Fruit fly (Drosophila melanogaster) whole organism, larva: ENCODE measurements around the gene CG9029.

Experiments used
- noc ChIP-seq: fragments of 200-800 bp; sonication (Bioruptor generic); optimal IDR thresholded peaks from 3 replicates; lab custom pipeline; 2019; ENCODE audit warnings: missing biosample characterization, mild to moderate bottlenecking, missing genetic modification characterization, moderate library complexity

Gene CG9029

dm6 chr2L:5885702-5886101 is at the start of gene CG9029:
Gene CG9029, plus strand, starts transcription at chr2L:5886002.
- TF ChIP-seq noc = no peak

dm6 chr2L:5856786-5857185 is 29.0 kb upstream of the CG9029 start:
- TF ChIP-seq noc = no peak

dm6 chr2L:5866791-5867190 is 19.0 kb upstream of the CG9029 start:
- TF ChIP-seq noc = no peak

- no peak for TF ChIP-seq noc
Measured at dm6 chr2L:5870838-5871702, 14.7 kb upstream of the CG9029 start.

- TF ChIP-seq noc = peak; percentile 49
Measured at dm6 chr2L:5876474-5877067, 9.2 kb upstream of the CG9029 start.

- peak; percentile 65 for TF ChIP-seq noc
Measured at dm6 chr2L:5879363-5879934, 6.4 kb upstream of the CG9029 start, which contains the start of gene rau. Gene rau, minus strand, starts transcription at chr2L:5879498.

- no peak for TF ChIP-seq noc
Measured at dm6 chr2L:5881181-5881580, 4.6 kb upstream of the CG9029 start.

- no peak for TF ChIP-seq noc
Measured at dm6 chr2L:5883441-5883840, 2.4 kb upstream of the CG9029 start, which contains the start of gene CG44574. Gene CG44574, plus strand, starts transcription at chr2L:5883741.

- TF ChIP-seq noc = no peak
Measured at dm6 chr2L:5884674-5885073, 1.1 kb upstream of the CG9029 start, which contains the start of the genes Sfp26Ac and CG43185. Gene Sfp26Ac, minus strand, starts transcription at chr2L:5884774. Gene CG43185, plus strand, starts transcription at chr2L:5884888.

dm6 chr2L:5886955-5887354 is 1.2 kb downstream of the CG9029 start:
- TF ChIP-seq noc = no peak

dm6 chr2L:5890556-5890955 is 4.8 kb downstream of the CG9029 start:
- TF ChIP-seq noc = no peak

dm6 chr2L:5892762-5893161 is 7.0 kb downstream of the CG9029 start, which contains the start of gene Acp26Ab:
Gene Acp26Ab, minus strand, starts transcription at chr2L:5892862.
- no peak for TF ChIP-seq noc

dm6 chr2L:5893796-5894195 is 8.0 kb downstream of the CG9029 start, which contains the start of gene Acp26Aa:
Gene Acp26Aa, minus strand, starts transcription at chr2L:5893896.
- no peak for TF ChIP-seq noc

- no peak for TF ChIP-seq noc
Measured at dm6 chr2L:5894533-5894932, 8.7 kb downstream of the CG9029 start.

dm6 chr2L:5899170-5899708 is 13.4 kb downstream of the CG9029 start:
- no peak for TF ChIP-seq noc

- no peak for TF ChIP-seq noc
Measured at dm6 chr2L:5901553-5901952, 15.8 kb downstream of the CG9029 start.

- TF ChIP-seq noc = no peak
Measured at dm6 chr2L:5902898-5903297, 17.1 kb downstream of the CG9029 start.
